Fruit fly (Drosophila melanogaster) whole organism, prepupa: Measurements from ENCODE around the gene CG1582.

Source experiments
- Blimp-1 ChIP-seq: fragments of 200-800 bp; sonication (Bioruptor generic); optimal IDR thresholded peaks from 3 replicates; lab custom pipeline; 2017; ENCODE audit warnings: missing biosample characterization, missing genetic modification characterization, mild to moderate bottlenecking, moderate library complexity, missing genetic modification reagents
- CG10631 ChIP-seq: fragments of 200-800 bp; sonication (Bioruptor generic); optimal IDR thresholded peaks from 2 replicates; lab custom pipeline; 2016; ENCODE audit warnings: missing biosample characterization, missing genetic modification characterization
- CG11294 ChIP-seq: fragments of 200-800 bp; sonication (Bioruptor generic); IDR thresholded peaks from 2 replicates; pipeline ENCODE4 v1.3.6; 2022; ENCODE audit warnings: missing biosample characterization, missing genetic modification characterization
- CG11762 ChIP-seq: fragments of 200-800 bp; sonication (Bioruptor generic); optimal IDR thresholded peaks from 3 replicates; lab custom pipeline; 2016; ENCODE audit warnings: missing biosample characterization, missing genetic modification characterization; ENCODE audit not compliant: insufficient read depth
- CG15336 ChIP-seq: fragments of 200-800 bp; sonication (Bioruptor generic); IDR thresholded peaks from 2 replicates; pipeline ENCODE4 v1.3.6; 2022; ENCODE audit warnings: missing biosample characterization, missing genetic modification characterization
- CG16779 ChIP-seq: fragments of 200-800 bp; sonication (Bioruptor generic); optimal IDR thresholded peaks from 3 replicates; lab custom pipeline; 2017; ENCODE audit warnings: missing biosample characterization, mild to moderate bottlenecking, missing genetic modification characterization
- CG3032 ChIP-seq: fragments of 200-800 bp; optimal IDR thresholded peaks from 2 replicates; lab custom pipeline; 2019; ENCODE audit warnings: missing biosample characterization, mild to moderate bottlenecking, missing genetic modification characterization, moderate library complexity
- CG31627 ChIP-seq: fragments of 200-800 bp; sonication (Bioruptor generic); optimal IDR thresholded peaks from 3 replicates; lab custom pipeline; 2016; ENCODE audit warnings: missing biosample characterization, missing genetic modification characterization
- CG3919 ChIP-seq: fragments of 200-800 bp; sonication (Bioruptor generic); optimal IDR thresholded peaks from 3 replicates; lab custom pipeline; 2016; ENCODE audit warnings: missing biosample characterization, missing genetic modification characterization
- CG6276 ChIP-seq: fragments of 200-800 bp; sonication (Bioruptor generic); optimal IDR thresholded peaks from 2 replicates; lab custom pipeline; 2017; ENCODE audit warnings: missing biosample characterization, mild to moderate bottlenecking, missing genetic modification characterization
- CG6792 ChIP-seq: fragments of 200-800 bp; sonication (Bioruptor generic); optimal IDR thresholded peaks from 3 replicates; lab custom pipeline; 2016; ENCODE audit warnings: missing biosample characterization, missing genetic modification characterization
- CG6808 ChIP-seq: fragments of 200-800 bp; sonication (Bioruptor generic); optimal IDR thresholded peaks from 3 replicates; lab custom pipeline; 2017; ENCODE audit warnings: missing biosample characterization, missing genetic modification characterization, mild to moderate bottlenecking, moderate library complexity, missing genetic modification reagents
- CG6854 ChIP-seq: fragments of 200-800 bp; sonication (Bioruptor generic); optimal IDR thresholded peaks from 2 replicates; lab custom pipeline; 2017; ENCODE audit warnings: missing biosample characterization, mild to moderate bottlenecking, missing genetic modification characterization
- CG8119 ChIP-seq: fragments of 200-800 bp; sonication (Bioruptor generic); IDR thresholded peaks from 3 replicates; pipeline ENCODE4 v1.3.6; 2022; ENCODE audit warnings: missing biosample characterization, missing genetic modification characterization
- CG9139 ChIP-seq: fragments of 200-800 bp; sonication (Bioruptor generic); optimal IDR thresholded peaks from 3 replicates; lab custom pipeline; 2017; ENCODE audit warnings: missing biosample characterization, mild to moderate bottlenecking, missing genetic modification characterization
- Eip75B ChIP-seq: fragments of 200-800 bp; sonication (Bioruptor generic); optimal IDR thresholded peaks from 3 replicates; lab custom pipeline; 2016; ENCODE audit warnings: missing biosample characterization, missing genetic modification characterization
- Eip93F ChIP-seq: fragments of 200-800 bp; sonication (Bioruptor generic); optimal IDR thresholded peaks from 2 replicates; lab custom pipeline; 2016; ENCODE audit warnings: missing biosample characterization, mild to moderate bottlenecking, missing genetic modification characterization
- Ets21C ChIP-seq: fragments of 200-800 bp; sonication (Bioruptor generic); optimal IDR thresholded peaks from 3 replicates; lab custom pipeline; 2016; ENCODE audit warnings: missing biosample characterization, missing genetic modification characterization
- Ets96B ChIP-seq: fragments of 200-800 bp; optimal IDR thresholded peaks from 2 replicates; lab custom pipeline; 2019; ENCODE audit warnings: missing biosample characterization, mild to moderate bottlenecking, missing genetic modification characterization, moderate library complexity
- Hr38 ChIP-seq: sonication (Bioruptor generic); optimal IDR thresholded peaks from 2 replicates; lab custom pipeline; 2016; ENCODE audit warnings: missing biosample characterization, missing genetic modification characterization
- Hr39 ChIP-seq: fragments of 200-800 bp; sonication (Bioruptor generic); optimal IDR thresholded peaks from 2 replicates; lab custom pipeline; 2016; ENCODE audit warnings: missing biosample characterization, missing genetic modification characterization
- Hr4 ChIP-seq: fragments of 200-800 bp; sonication (Bioruptor generic); optimal IDR thresholded peaks from 3 replicates; lab custom pipeline; 2016; ENCODE audit warnings: missing biosample characterization, missing genetic modification characterization
- Lpt ChIP-seq: fragments of 200-800 bp; sonication (Bioruptor generic); optimal IDR thresholded peaks from 3 replicates; lab custom pipeline; 2016; ENCODE audit warnings: missing biosample characterization, missing genetic modification characterization
- Smox ChIP-seq: fragments of 200-800 bp; sonication (Bioruptor generic); optimal IDR thresholded peaks from 3 replicates; lab custom pipeline; 2016; ENCODE audit warnings: missing biosample characterization, missing genetic modification characterization
- Sox14 ChIP-seq: fragments of 200-800 bp; sonication (Bioruptor generic); optimal IDR thresholded peaks from 3 replicates; lab custom pipeline; 2016; ENCODE audit warnings: missing biosample characterization, missing genetic modification characterization
- achi ChIP-seq: fragments of 200-800 bp; sonication (Bioruptor generic); optimal IDR thresholded peaks from 3 replicates; lab custom pipeline; 2016; ENCODE audit warnings: missing biosample characterization, missing genetic modification characterization
- cyc ChIP-seq: fragments of 200-800 bp; sonication (Bioruptor generic); optimal IDR thresholded peaks from 3 replicates; lab custom pipeline; 2016; ENCODE audit warnings: missing biosample characterization, missing genetic modification characterization
- dac ChIP-seq: fragments of 200-800 bp; sonication (Bioruptor generic); optimal IDR thresholded peaks from 2 replicates; lab custom pipeline; 2017; ENCODE audit warnings: missing biosample characterization, mild to moderate bottlenecking, missing genetic modification characterization
- dsx ChIP-seq: fragments of 200-800 bp; optimal IDR thresholded peaks from 3 replicates; lab custom pipeline; 2019; ENCODE audit warnings: missing biosample characterization, mild to moderate bottlenecking, missing genetic modification characterization, moderate library complexity; ENCODE audit not compliant: poor library complexity, severe bottlenecking
- eg ChIP-seq: fragments of 200-800 bp; sonication (Bioruptor generic); IDR thresholded peaks from 3 replicates; pipeline ENCODE4 v1.3.6; 2022; ENCODE audit warnings: missing biosample characterization, missing genetic modification characterization
- esn ChIP-seq: fragments of 200-800 bp; sonication (Bioruptor generic); optimal IDR thresholded peaks from 2 replicates; lab custom pipeline; 2016; ENCODE audit warnings: missing biosample characterization, mild to moderate bottlenecking, missing genetic modification characterization, moderate library complexity
- fd59A ChIP-seq: fragments of 200-800 bp; sonication (Bioruptor generic); optimal IDR thresholded peaks from 2 replicates; lab custom pipeline; 2017; ENCODE audit warnings: missing biosample characterization, mild to moderate bottlenecking, missing genetic modification characterization, missing genetic modification reagents
- fd85E ChIP-seq: fragments of 200-800 bp; sonication (Bioruptor generic); optimal IDR thresholded peaks from 3 replicates; lab custom pipeline; 2016; ENCODE audit warnings: missing biosample characterization, missing genetic modification characterization
- fkh ChIP-seq: fragments of 200-800 bp; sonication (Bioruptor generic); optimal IDR thresholded peaks from 3 replicates; lab custom pipeline; 2017; ENCODE audit warnings: missing biosample characterization, mild to moderate bottlenecking, missing genetic modification characterization, moderate library complexity
- lz ChIP-seq: fragments of 200-800 bp; sonication (Bioruptor generic); optimal IDR thresholded peaks from 3 replicates; lab custom pipeline; 2016; ENCODE audit warnings: missing biosample characterization, missing genetic modification characterization
- net ChIP-seq: fragments of 200-800 bp; sonication (Bioruptor generic); optimal IDR thresholded peaks from 3 replicates; lab custom pipeline; 2016; ENCODE audit warnings: missing biosample characterization, missing genetic modification characterization
- pdm3 ChIP-seq: fragments of 200-800 bp; sonication (Bioruptor generic); optimal IDR thresholded peaks from 3 replicates; lab custom pipeline; 2016; ENCODE audit warnings: missing biosample characterization, missing genetic modification characterization
- salr ChIP-seq, 2 experiments: fragments of 200-800 bp; sonication (Bioruptor generic); optimal IDR thresholded peaks; 3 replicates each; lab custom pipeline; 2016 to 2018; ENCODE audit warnings: missing biosample characterization in 2 of 2, missing genetic modification characterization in 2 of 2, mild to moderate bottlenecking in 1 of 2
- spab ChIP-seq: fragments of 200-800 bp; sonication (Bioruptor generic); optimal IDR thresholded peaks from 2 replicates; lab custom pipeline; 2017; ENCODE audit warnings: missing biosample characterization, mild to moderate bottlenecking, missing genetic modification characterization, missing genetic modification reagents
- ss ChIP-seq, 2 experiments: fragments of 200-800 bp; sonication (Bioruptor generic); optimal IDR thresholded peaks; 2 replicates in 1 of 2; 3 replicates in 1 of 2; lab custom pipeline; 2017 to 2018; ENCODE audit warnings: mild to moderate bottlenecking in 2 of 2, missing biosample characterization in 2 of 2, missing genetic modification characterization in 2 of 2, moderate library complexity in 1 of 2
- svp ChIP-seq: fragments of 200-800 bp; sonication (Bioruptor generic); peaks from one replicate; lab custom pipeline; 2016; ENCODE audit warnings: missing biosample characterization, missing genetic modification characterization
- topi ChIP-seq: fragments of 200-800 bp; sonication (Bioruptor generic); optimal IDR thresholded peaks from 3 replicates; lab custom pipeline; 2016; ENCODE audit warnings: missing biosample characterization, missing genetic modification characterization

Gene CG1582

dm6 chrX:10846972-10847435 lies 52.1 kb downstream of the CG1582 start, which contains the start of gene sbr:
Gene sbr, minus strand, starts transcription at chrX:10847092.
- TF ChIP-seq achi: peak; percentile 43
- no peak for TF ChIP-seq fkh (GFP tag; lab: Kevin White, UChicago)
- no peak for TF ChIP-seq dsx
- TF ChIP-seq CG3919: no peak
- peak; percentile 24 for TF ChIP-seq CG3032 (tag; lab: Kevin White, UChicago)
- TF ChIP-seq lz: peak; percentile 34
- no peak for TF ChIP-seq net
- TF ChIP-seq esn (GFP tag; lab: Kevin White, UChicago): peak; percentile 43
- peak; percentile 38 for TF ChIP-seq topi (GFP tag; lab: Kevin White, UChicago)
- no peak for TF ChIP-seq salr (GFP tag; optimal IDR thresholded peaks at IDR 0.05; lab: Kevin White, UChicago)
- TF ChIP-seq Smox: peak; percentile 1
- no peak for TF ChIP-seq CG6276 (GFP tag; lab: Kevin White, UChicago)
- peak; percentile 37 for TF ChIP-seq Ets21C (GFP tag; lab: Kevin White, UChicago)
- TF ChIP-seq Blimp-1 (GFP tag; lab: Kevin White, UChicago): no peak
- peak; percentile 37 for TF ChIP-seq Hr39 (GFP tag; lab: Kevin White, UChicago)
- no peak for TF ChIP-seq CG11294 (GFP tag; lab: Robert Waterston, UW)
- no peak for TF ChIP-seq Eip75B (GFP tag; lab: Kevin White, UChicago)
- TF ChIP-seq svp (GFP tag; lab: Kevin White, UChicago): no peak
- no peak for TF ChIP-seq spab
- no peak for TF ChIP-seq CG6854
- TF ChIP-seq eg (GFP tag; lab: Robert Waterston, UW): no peak
- no peak for TF ChIP-seq Hr4
- peak; percentile 44 for TF ChIP-seq Sox14 (GFP tag; lab: Kevin White, UChicago)
- no peak for TF ChIP-seq CG11762 (GFP tag; lab: Kevin White, UChicago)
- no peak for TF ChIP-seq CG10631
- TF ChIP-seq Hr38 (GFP tag; lab: Kevin White, UChicago): no peak
- no peak for TF ChIP-seq pdm3 (GFP tag; lab: Kevin White, UChicago)
- TF ChIP-seq cyc: peak; percentile 35
- no peak for TF ChIP-seq Lpt (GFP tag; lab: Kevin White, UChicago)
- TF ChIP-seq CG31627: peak; percentile 29
- TF ChIP-seq CG15336 (GFP tag; lab: Robert Waterston, UW): no peak
- no peak for TF ChIP-seq Ets96B (tag; lab: Kevin White, UChicago)
- TF ChIP-seq fd85E: no peak
- TF ChIP-seq CG6808: no peak
- no peak for TF ChIP-seq fd59A (GFP tag; lab: Kevin White, UChicago)

dm6 chrX:10845256-10845655 lies 53.8 kb downstream of the CG1582 start:
- TF ChIP-seq dac (GFP tag; lab: Kevin White, UChicago) (no peak), CG16779 (tag; lab: Kevin White, UChicago) (no peak), CG31627 (no peak), CG6276 (GFP tag; lab: Kevin White, UChicago) (no peak), CG6808 (no peak), fd85E (no peak), Hr39 (GFP tag; lab: Kevin White, UChicago) (no peak), CG3032 (tag; lab: Kevin White, UChicago) (no peak), CG9139 (no peak), Hr38 (GFP tag; lab: Kevin White, UChicago) (no peak), CG11762 (GFP tag; lab: Kevin White, UChicago) (no peak), topi (GFP tag; lab: Kevin White, UChicago) (no peak), ss (GFP tag; optimal IDR thresholded peaks at IDR 0.05; lab: Kevin White, UChicago) (no peak), CG10631 (no peak), CG8119 (no peak), Eip93F (GFP tag; lab: Kevin White, UChicago) (no peak), CG6792 (GFP tag; lab: Kevin White, UChicago) (no peak), Hr4 (no peak)
- TF ChIP-seq, all 60 proteins: peak for 0
